Worm (Caenorhabditis elegans) whole organism, L1 larva: ENCODE data around the gene sec-23.

ENCODE experiments used
- C04F5.9 ChIP-seq: sonication (generic microtip); optimal IDR thresholded peaks from 2 replicates; lab custom pipeline; 2016; ENCODE audit warnings: missing genetic modification characterization, missing compliant biosample characterization
- C16A3.4 ChIP-seq: fragments of 150-350 bp; optimal IDR thresholded peaks from 2 replicates; lab custom pipeline; 2014; ENCODE audit warnings: missing biosample characterization, missing genetic modification characterization
- F16B12.6 ChIP-seq: fragments of 150-350 bp; optimal IDR thresholded peaks from 2 replicates; lab custom pipeline; 2014; ENCODE audit warnings: missing biosample characterization, missing genetic modification characterization
- Y116A8C.19 ChIP-seq: sonication (generic microtip); optimal IDR thresholded peaks from 2 replicates; lab custom pipeline; 2016; ENCODE audit warnings: missing compliant biosample characterization, missing genetic modification characterization, borderline replicate concordance
- aha-1 ChIP-seq: fragments of 150-350 bp; optimal IDR thresholded peaks from 2 replicates; lab custom pipeline; 2014; ENCODE audit warnings: missing biosample characterization, missing genetic modification characterization
- ama-1 ChIP-seq: fragments of 150-350 bp; optimal IDR thresholded peaks from 2 replicates; lab custom pipeline; 2014
- ceh-63 ChIP-seq: fragments of 200-800 bp; sonication (Bioruptor generic); optimal IDR thresholded peaks from 2 replicates; lab custom pipeline; 2018; ENCODE audit warnings: mild to moderate bottlenecking, missing genetic modification characterization, missing compliant biosample characterization
- ceh-8 ChIP-seq: fragments of 200-800 bp; sonication (Bioruptor generic); optimal IDR thresholded peaks from 2 replicates; lab custom pipeline; 2018; ENCODE audit warnings: mild to moderate bottlenecking, missing genetic modification characterization, moderate library complexity, missing compliant biosample characterization
- ceh-88 ChIP-seq: fragments of 200-800 bp; sonication (Bioruptor generic); IDR thresholded peaks from 2 replicates; pipeline ENCODE4 v1.3.6; 2022; ENCODE audit warnings: missing genetic modification characterization, missing compliant biosample characterization
- ces-1 ChIP-seq: fragments of 150-350 bp; optimal IDR thresholded peaks from 2 replicates; lab custom pipeline; 2014; ENCODE audit warnings: missing biosample characterization, missing genetic modification reagents, missing genetic modification characterization
- efl-1 ChIP-seq, 4 experiments: fragments of 150-350 bp; optimal IDR thresholded peaks in 3 of 4; peaks in 1 of 4; 1 replicate in 1 of 4; 2 replicates in 3 of 4; lab custom pipeline; 2014; ENCODE audit warnings: missing biosample characterization in 2 of 4, missing genetic modification characterization in 2 of 4, missing genetic modification reagents in 2 of 4
- efl-3 ChIP-seq: fragments of 200-800 bp; sonication (Bioruptor generic); optimal IDR thresholded peaks from 2 replicates; lab custom pipeline; 2018; ENCODE audit warnings: mild to moderate bottlenecking, missing genetic modification characterization, missing compliant biosample characterization
- egl-13 ChIP-seq: sonication (generic microtip); optimal IDR thresholded peaks from 2 replicates; lab custom pipeline; 2016; ENCODE audit warnings: missing genotype, missing genetic modification reagents, missing genetic modification characterization, missing compliant biosample characterization
- egl-27 ChIP-seq, 2 experiments: fragments of 150-350 bp in 1 of 2; sonication (generic microtip); optimal IDR thresholded peaks; 3 replicates each; lab custom pipeline; 2017 to 2018; ENCODE audit warnings: missing biosample characterization in 2 of 2, missing genetic modification characterization in 2 of 2, missing genetic modification reagents in 2 of 2
- elt-3 ChIP-seq, 6 experiments: fragments of 150-350 bp in 1 of 6; sonication (generic microtip); optimal IDR thresholded peaks; 2 replicates each; lab custom pipeline; 2017 to 2018; ENCODE audit warnings: missing biosample characterization in 6 of 6, missing genetic modification characterization in 6 of 6, inconsistent platforms in 1 of 6
- fkh-10 ChIP-seq: sonication (generic microtip); optimal IDR thresholded peaks from 2 replicates; lab custom pipeline; 2017; ENCODE audit warnings: missing biosample characterization, missing genetic modification reagents, missing genetic modification characterization
- fkh-4 ChIP-seq: sonication (generic microtip); optimal IDR thresholded peaks from 2 replicates; lab custom pipeline; 2016; ENCODE audit warnings: missing compliant biosample characterization, missing genetic modification characterization, borderline replicate concordance
- fkh-8 ChIP-seq: sonication (generic microtip); optimal IDR thresholded peaks from 2 replicates; lab custom pipeline; 2016; ENCODE audit warnings: mild to moderate bottlenecking, missing genetic modification characterization, missing compliant biosample characterization
- grh-1 ChIP-seq: fragments of 200-800 bp; sonication (Bioruptor generic); IDR thresholded peaks from 2 replicates; pipeline ENCODE4 v1.3.6; 2022; ENCODE audit warnings: missing genetic modification reagents, missing genetic modification characterization, missing compliant biosample characterization
- hlh-17 ChIP-seq: fragments of 200-800 bp; sonication (Bioruptor generic); optimal IDR thresholded peaks from 2 replicates; lab custom pipeline; 2018; ENCODE audit warnings: missing genetic modification characterization, mild to moderate bottlenecking, missing compliant biosample characterization, moderate library complexity, borderline replicate concordance
- hlh-4 ChIP-seq: sonication (generic microtip); optimal IDR thresholded peaks from 2 replicates; lab custom pipeline; 2016; ENCODE audit warnings: mild to moderate bottlenecking, missing genetic modification characterization, missing compliant biosample characterization
- lin-14 ChIP-seq: fragments of 200-800 bp; sonication (Bioruptor generic); optimal IDR thresholded peaks from 2 replicates; lab custom pipeline; 2018; ENCODE audit warnings: mild to moderate bottlenecking, missing genetic modification characterization, moderate library complexity, missing compliant biosample characterization
- lin-15B ChIP-seq: fragments of 150-350 bp; sonication (generic microtip); optimal IDR thresholded peaks from 3 replicates; lab custom pipeline; 2014; ENCODE audit warnings: missing biosample characterization, missing genetic modification characterization
- lin-35 ChIP-seq, 2 experiments: fragments of 150-350 bp; optimal IDR thresholded peaks; 2 replicates each; lab custom pipeline; 2014; ENCODE audit warnings: missing biosample characterization in 2 of 2, missing genetic modification characterization in 2 of 2, missing genetic modification reagents in 2 of 2
- lsy-2 ChIP-seq, 2 experiments: fragments of 150-350 bp; optimal IDR thresholded peaks; 2 replicates each; lab custom pipeline; 2014; ENCODE audit warnings: missing biosample characterization in 2 of 2, missing genetic modification characterization in 2 of 2
- mab-9 ChIP-seq: fragments of 200-800 bp; sonication (Bioruptor generic); IDR thresholded peaks from 2 replicates; pipeline ENCODE4 v1.3.6; 2022; ENCODE audit warnings: missing genetic modification reagents, missing genetic modification characterization, missing compliant biosample characterization
- mef-2 ChIP-seq: fragments of 150-350 bp; optimal IDR thresholded peaks from 2 replicates; lab custom pipeline; 2014; ENCODE audit warnings: missing biosample characterization, missing genetic modification characterization
- nhr-11 ChIP-seq: fragments of 150-350 bp; optimal IDR thresholded peaks from 2 replicates; lab custom pipeline; 2014; ENCODE audit warnings: missing biosample characterization, missing genetic modification characterization
- nhr-237 ChIP-seq: fragments of 150-350 bp; optimal IDR thresholded peaks from 2 replicates; lab custom pipeline; 2014; ENCODE audit warnings: missing biosample characterization, missing genetic modification characterization
- nhr-47 ChIP-seq: sonication (generic microtip); optimal IDR thresholded peaks from 2 replicates; lab custom pipeline; 2016; ENCODE audit warnings: mild to moderate bottlenecking, missing genetic modification characterization, moderate library complexity, missing compliant biosample characterization
- nhr-77 ChIP-seq: fragments of 150-350 bp; optimal IDR thresholded peaks from 2 replicates; lab custom pipeline; 2014; ENCODE audit warnings: missing biosample characterization, missing genetic modification characterization
- pax-3 ChIP-seq: fragments of 200-800 bp; sonication (Bioruptor generic); optimal IDR thresholded peaks from 2 replicates; lab custom pipeline; 2018; ENCODE audit warnings: mild to moderate bottlenecking, missing genetic modification characterization, moderate library complexity, missing compliant biosample characterization
- pqm-1 ChIP-seq: sonication (generic microtip); optimal IDR thresholded peaks from 3 replicates; lab custom pipeline; 2017; ENCODE audit warnings: missing biosample characterization, missing genetic modification characterization
- rnt-1 ChIP-seq: sonication (generic microtip); optimal IDR thresholded peaks from 2 replicates; lab custom pipeline; 2016; ENCODE audit warnings: mild to moderate bottlenecking, missing genetic modification characterization, moderate library complexity, missing compliant biosample characterization
- skn-1 ChIP-seq: fragments of 150-350 bp; optimal IDR thresholded peaks from 2 replicates; lab custom pipeline; 2014; ENCODE audit warnings: missing biosample characterization, missing genetic modification characterization
- sox-4 ChIP-seq: sonication (generic microtip); optimal IDR thresholded peaks from 2 replicates; lab custom pipeline; 2016; ENCODE audit warnings: missing genetic modification characterization, missing compliant biosample characterization
- sptf-1 ChIP-seq: fragments of 150-350 bp; optimal IDR thresholded peaks from 2 replicates; lab custom pipeline; 2014; ENCODE audit warnings: missing biosample characterization, missing genetic modification characterization
- sup-37 ChIP-seq: fragments of 200-800 bp; sonication (Bioruptor generic); optimal IDR thresholded peaks from 2 replicates; lab custom pipeline; 2018; ENCODE audit warnings: mild to moderate bottlenecking, missing genetic modification characterization, missing compliant biosample characterization
- swsn-7 ChIP-seq: sonication (generic microtip); optimal IDR thresholded peaks from 2 replicates; lab custom pipeline; 2016; ENCODE audit warnings: missing genetic modification characterization, missing compliant biosample characterization
- tlp-1 ChIP-seq: fragments of 150-350 bp; optimal IDR thresholded peaks from 2 replicates; lab custom pipeline; 2014; ENCODE audit warnings: missing biosample characterization, missing genetic modification characterization
- unc-130 ChIP-seq: fragments of 150-350 bp; optimal IDR thresholded peaks from 2 replicates; lab custom pipeline; 2017; ENCODE audit warnings: missing biosample characterization, missing genetic modification characterization, inconsistent platforms
- unc-30 ChIP-seq: sonication (generic microtip); optimal IDR thresholded peaks from 2 replicates; lab custom pipeline; 2017; ENCODE audit warnings: missing biosample characterization, missing genetic modification characterization
- unc-62 ChIP-seq: fragments of 150-350 bp; optimal IDR thresholded peaks from 2 replicates; lab custom pipeline; 2014; ENCODE audit warnings: missing biosample characterization, missing genetic modification reagents, missing genetic modification characterization
- unc-86 ChIP-seq: sonication (generic microtip); optimal IDR thresholded peaks from 2 replicates; lab custom pipeline; 2016; ENCODE audit warnings: missing genetic modification characterization, missing compliant biosample characterization
- vab-15 ChIP-seq: sonication (generic microtip); optimal IDR thresholded peaks from 2 replicates; lab custom pipeline; 2017; ENCODE audit warnings: missing genotype, mild to moderate bottlenecking, missing genetic modification characterization, missing compliant biosample characterization
- xbp-1 ChIP-seq: sonication (generic microtip); optimal IDR thresholded peaks from 2 replicates; lab custom pipeline; 2016; ENCODE audit warnings: missing genetic modification characterization, missing compliant biosample characterization
- zag-1 ChIP-seq: fragments of 150-350 bp; optimal IDR thresholded peaks from 2 replicates; lab custom pipeline; 2014; ENCODE audit warnings: missing biosample characterization, missing genetic modification characterization

sec-23 gene

DNA sequence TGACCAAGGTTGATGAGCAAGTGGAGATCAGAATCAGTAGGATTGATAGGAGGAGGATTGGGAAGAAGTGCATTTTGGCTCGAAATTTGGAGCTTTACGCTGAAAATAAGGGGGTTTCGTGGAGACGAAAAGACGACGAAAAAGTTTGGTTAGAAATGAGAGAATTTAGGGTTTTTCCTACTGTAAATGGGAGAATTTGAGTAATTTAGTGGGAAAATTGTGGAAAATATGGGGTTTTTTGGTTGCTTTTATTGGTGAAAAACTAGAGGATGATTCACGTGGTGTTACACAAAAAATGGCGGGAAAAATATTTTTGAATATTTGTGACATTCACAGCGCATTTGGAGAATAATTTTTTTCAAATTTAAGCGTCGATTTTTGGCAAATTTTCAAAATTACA lies 3.8 kb downstream of the sec-23 start, which contains the start of gene nlp-69:
Gene nlp-69, minus strand, starts transcription at position 101 of the 400 bp plus-strand sequence.
- TF ChIP-seq ceh-8 (GFP tag; lab: Kevin White, UChicago) (no peak), lin-35 (GFP tag; optimal IDR thresholded peaks at IDR 0.05; lab: Kevin White, UChicago) (no peak), C16A3.4 (tag; lab: Kevin White, UChicago) (no peak), lsy-2 (tag; optimal IDR thresholded peaks at IDR 0.05; lab: Kevin White, UChicago) (no peak), swsn-7 (tag; lab: Kevin White, UChicago) (no peak)

DNA sequence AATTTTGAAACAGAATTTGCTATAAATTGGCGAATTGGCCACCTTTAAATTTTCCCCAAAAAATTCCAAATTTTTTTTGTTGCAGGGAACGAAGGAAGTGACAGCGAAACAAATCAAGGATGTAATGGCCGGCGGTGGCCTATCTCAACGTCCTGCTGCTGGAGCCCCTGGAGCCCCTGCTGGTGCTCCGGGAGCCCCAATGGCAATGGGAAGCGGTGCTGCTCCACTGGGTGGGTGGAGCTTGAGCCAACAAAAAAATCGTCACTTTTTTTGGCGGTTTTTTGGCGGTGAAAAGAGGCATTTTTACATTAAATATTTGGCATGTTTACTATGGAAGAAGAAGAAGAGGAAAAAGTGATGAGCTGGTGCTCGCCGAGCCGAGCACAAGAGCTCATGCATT lies 6.1 kb downstream of the sec-23 start:
- no peak for TF ChIP-seq pax-3 (tag; lab: Kevin White, UChicago)
- TF ChIP-seq mef-2 (tag; lab: Kevin White, UChicago) = no peak
- no peak for TF ChIP-seq ama-1 (lab: Kevin White, UChicago)
- no peak for TF ChIP-seq tlp-1 (tag; lab: Kevin White, UChicago)
- no peak for TF ChIP-seq fkh-10 (GFP tag; lab: Kevin White, UChicago)
- no peak for TF ChIP-seq nhr-77 (tag; lab: Kevin White, UChicago)
- no peak for TF ChIP-seq ceh-88 (GFP tag; lab: Robert Waterston, UW)
- TF ChIP-seq hlh-4 = no peak
- TF ChIP-seq nhr-47 (tag; lab: Kevin White, UChicago) = no peak
- no peak for TF ChIP-seq efl-1 (optimal IDR thresholded peaks at IDR 0.05; lab: Kevin White, UChicago)
- no peak for TF ChIP-seq efl-1 (GFP tag; optimal IDR thresholded peaks at IDR 0.05 in 1 of 2; lab: Kevin White, UChicago)
- no peak for TF ChIP-seq sptf-1 (tag; lab: Kevin White, UChicago)
- TF ChIP-seq ceh-63 (GFP tag; lab: Kevin White, UChicago) = no peak
- TF ChIP-seq ces-1 (GFP tag; lab: Kevin White, UChicago) = no peak
- no peak for TF ChIP-seq unc-86 (tag; lab: Kevin White, UChicago)

ce11 chrV:20104417-20104816 lies 13.4 kb downstream of the sec-23 start:
- TF ChIP-seq egl-27 (tag; optimal IDR thresholded peaks at IDR 0.05; lab: Kevin White, UChicago) = no peak
- no peak for TF ChIP-seq F16B12.6 (tag; lab: Kevin White, UChicago)
- no peak for TF ChIP-seq mab-9 (GFP tag; lab: Robert Waterston, UW)
- no peak for TF ChIP-seq fkh-8 (tag; lab: Kevin White, UChicago)
- TF ChIP-seq egl-13 (tag; lab: Kevin White, UChicago) = no peak
- no peak for TF ChIP-seq vab-15 (tag; lab: Kevin White, UChicago)
- TF ChIP-seq sox-4 (tag; lab: Kevin White, UChicago) = no peak
- TF ChIP-seq sup-37 (GFP tag; lab: Kevin White, UChicago) = no peak
- TF ChIP-seq C04F5.9 = no peak
- no peak for TF ChIP-seq ceh-8 (GFP tag; lab: Kevin White, UChicago)
- no peak for TF ChIP-seq unc-130 (tag; lab: Kevin White, UChicago)
- TF ChIP-seq zag-1 = no peak
- TF ChIP-seq efl-3 (GFP tag; lab: Kevin White, UChicago) = no peak
- no peak for TF ChIP-seq lin-15B (tag; lab: Kevin White, UChicago)
- TF ChIP-seq nhr-237 = no peak
- no peak for TF ChIP-seq ceh-88 (GFP tag; lab: Robert Waterston, UW)
- TF ChIP-seq unc-62 (GFP tag; lab: Kevin White, UChicago) = no peak
- no peak for TF ChIP-seq rnt-1 (tag; lab: Kevin White, UChicago)
- no peak for TF ChIP-seq nhr-47 (tag; lab: Kevin White, UChicago)

DNA sequence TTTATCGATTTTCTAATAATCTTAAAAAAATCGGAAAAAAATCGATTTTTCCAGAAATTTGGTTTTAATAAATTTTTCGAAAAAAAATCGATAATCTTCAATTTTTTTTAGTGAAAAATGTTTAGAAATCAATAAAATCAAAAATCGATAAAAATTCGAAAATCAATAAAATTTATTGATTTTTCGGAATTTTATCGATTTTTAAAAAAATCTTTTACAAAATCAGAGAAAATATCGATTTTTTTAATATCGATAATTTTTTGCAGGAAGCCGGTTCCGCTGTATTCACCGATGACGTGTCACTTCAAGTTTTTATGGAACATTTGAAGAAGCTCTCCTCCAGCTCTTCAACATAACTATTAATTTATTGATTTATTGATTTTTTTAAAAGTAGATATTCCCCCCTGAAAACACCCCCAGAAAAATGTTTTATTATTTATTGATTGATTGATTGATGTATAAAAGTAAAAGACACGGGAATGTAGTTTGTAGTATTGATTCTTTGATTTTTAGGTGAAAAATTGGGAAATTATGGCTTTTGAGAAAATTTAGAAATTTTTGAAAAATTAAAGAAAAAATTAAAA lies 14.2 kb downstream of the sec-23 start:
- TF ChIP-seq Y116A8C.19 = no peak
- TF ChIP-seq pqm-1 (tag; lab: Kevin White, UChicago) = no peak
- TF ChIP-seq lin-14 (GFP tag; lab: Kevin White, UChicago) = no peak
- no peak for TF ChIP-seq fkh-8 (tag; lab: Kevin White, UChicago)
- no peak for TF ChIP-seq elt-3 (tag; optimal IDR thresholded peaks at IDR 0.05; lab: Kevin White, UChicago)
- no peak for TF ChIP-seq aha-1 (tag; lab: Kevin White, UChicago)
- TF ChIP-seq unc-30 (tag; lab: Kevin White, UChicago) = no peak
- TF ChIP-seq mef-2 (tag; lab: Kevin White, UChicago) = no peak
- no peak for TF ChIP-seq unc-86 (tag; lab: Kevin White, UChicago)
- no peak for TF ChIP-seq fkh-4
- TF ChIP-seq skn-1 (tag; lab: Kevin White, UChicago) = no peak
- TF ChIP-seq hlh-17 (GFP tag; lab: Kevin White, UChicago) = no peak
- no peak for TF ChIP-seq xbp-1
- no peak for TF ChIP-seq nhr-11 (tag; lab: Kevin White, UChicago)
- TF ChIP-seq grh-1 (GFP tag; lab: Robert Waterston, UW) = no peak
